Fruit fly (Drosophila melanogaster): ENCODE measurements around the gene CG34437.

CG34437 gene

DNA sequence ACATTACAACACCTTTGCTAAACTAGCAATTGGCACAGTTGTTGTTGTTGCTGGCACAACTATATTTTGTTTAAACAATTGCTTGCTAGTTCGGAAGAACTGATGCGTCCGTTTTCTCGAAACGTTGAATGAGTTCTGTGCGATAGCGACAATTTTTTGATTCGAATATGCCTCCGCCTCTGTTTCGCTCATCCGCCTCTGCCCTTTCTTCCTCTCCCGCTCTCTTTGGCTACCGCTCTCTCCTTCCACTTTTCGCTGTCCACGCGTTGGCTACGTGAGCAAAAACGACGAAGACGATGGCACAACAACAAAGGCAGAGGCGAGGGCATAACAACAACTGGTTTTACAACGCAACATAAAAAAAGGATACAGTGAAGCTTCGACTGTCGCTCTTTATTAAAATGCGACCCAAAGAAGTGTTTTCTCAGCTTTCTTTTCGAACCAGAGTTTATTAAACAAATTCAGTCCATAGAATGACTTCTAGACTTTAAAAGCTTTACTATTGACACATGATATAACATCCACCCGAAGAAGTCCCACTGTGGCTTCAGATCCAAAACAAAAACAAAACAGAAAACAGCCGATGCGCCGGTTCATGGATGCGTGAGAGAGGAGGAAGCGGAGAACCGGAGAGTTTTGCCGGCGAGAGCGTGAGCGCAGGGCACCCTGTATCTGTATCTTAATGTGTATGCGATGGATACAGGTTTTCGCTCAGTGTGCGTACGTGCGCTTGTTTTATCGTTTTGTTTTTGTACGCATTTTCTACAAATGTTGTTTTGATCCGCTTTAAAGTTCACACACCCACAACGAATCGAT is 42.8 kb downstream of the CG34437 start (continued):
- no peak for TF ChIP-seq CG3726 (GFP tag; IDR thresholded peaks at IDR 0.05)
- TF ChIP-seq Chrac-16 (GFP tag; optimal IDR thresholded peaks at IDR 0.05), result peak; percentile 100
- peak; percentile 99 for TF ChIP-seq CG10654 (GFP tag; optimal IDR thresholded peaks at IDR 0.05)
- TF ChIP-seq ato (GFP tag; IDR thresholded peaks at IDR 0.05; ENCODE audit: partially characterized antibody), result no peak
- TF ChIP-seq Bdp1 (GFP tag; optimal IDR thresholded peaks at IDR 0.05), result peak; percentile 96
- peak; percentile 99 for TF ChIP-seq pnt (GFP tag; optimal IDR thresholded peaks at IDR 0.05)
- TF ChIP-seq tgo (GFP tag; IDR thresholded peaks at IDR 0.05), result no peak
- no peak for TF ChIP-seq B-H1 (GFP tag; IDR thresholded peaks at IDR 0.05)
- peak in 1 of 3 experiments; percentile 99 for TF ChIP-seq lola (GFP tag; optimal IDR thresholded peaks at IDR 0.05)
- no peak for TF ChIP-seq Ptx1 (GFP tag; IDR thresholded peaks at IDR 0.05)
- peak; percentile 99 for TF ChIP-seq p53 (GFP tag; optimal IDR thresholded peaks at IDR 0.05)
- no peak for TF ChIP-seq HLHmδ (GFP tag; optimal IDR thresholded peaks at IDR 0.05)
- TF ChIP-seq ranshi (GFP tag; IDR thresholded peaks at IDR 0.05), result no peak
- TF ChIP-seq Ets65A (GFP tag), result peak; percentile 100
- peak; percentile 99 for TF ChIP-seq pb (GFP tag; optimal IDR thresholded peaks at IDR 0.05)
- TF ChIP-seq unpg (GFP tag; optimal IDR thresholded peaks at IDR 0.05), result peak; percentile 99
- peak; percentile 97 for TF ChIP-seq CG33557 (GFP tag; optimal IDR thresholded peaks at IDR 0.05)
- no peak for TF ChIP-seq Drgx (GFP tag; IDR thresholded peaks at IDR 0.05)
- peak in 1 of 2 experiments; percentile 70 for TF ChIP-seq Dfd (GFP tag; optimal IDR thresholded peaks at IDR 0.05)
- TF ChIP-seq gfzf (GFP tag; optimal IDR thresholded peaks at IDR 0.05), result peak; percentile 46
- TF ChIP-seq CG11247 (GFP tag; IDR thresholded peaks at IDR 0.05), result no peak
- no peak for TF ChIP-seq hb (GFP tag; IDR thresholded peaks at IDR 0.05; ENCODE audit: partially characterized antibody)
- peak; percentile 96 for TF ChIP-seq kni (GFP tag; optimal IDR thresholded peaks at IDR 0.05)
- peak; percentile 98 for TF ChIP-seq CG10979 (tag; optimal IDR thresholded peaks at IDR 0.05)
- TF ChIP-seq bsh (GFP tag; optimal IDR thresholded peaks at IDR 0.05), result peak; percentile 99 to 100
- no peak for TF ChIP-seq Lpt (GFP tag; optimal IDR thresholded peaks at IDR 0.05)
- TF ChIP-seq luna (GFP tag; optimal IDR thresholded peaks at IDR 0.05), result peak; percentile 99
- TF ChIP-seq Antp (GFP tag; optimal IDR thresholded peaks at IDR 0.05), result peak; percentile 100
- peak; percentile 93 for TF ChIP-seq CG6654 (GFP tag; optimal IDR thresholded peaks at IDR 0.05)
- TF ChIP-seq h (optimal IDR thresholded peaks at IDR 0.05), result no peak
- peak; percentile 99 for TF ChIP-seq emc (GFP tag; optimal IDR thresholded peaks at IDR 0.05)
- TF ChIP-seq CG43689 (GFP tag; IDR thresholded peaks at IDR 0.05), result no peak
- TF ChIP-seq CG1024 (GFP tag; IDR thresholded peaks at IDR 0.05), result no peak
- peak; percentile 100 for TF ChIP-seq az2 (GFP tag; optimal IDR thresholded peaks at IDR 0.05)
- peak; percentile 77 for TF ChIP-seq CTCF (GFP tag; optimal IDR thresholded peaks at IDR 0.05)
- TF ChIP-seq ci (GFP tag; IDR thresholded peaks at IDR 0.05), result no peak
- TF ChIP-seq Dip3 (GFP tag; optimal IDR thresholded peaks at IDR 0.05), result peak; percentile 99
- TF ChIP-seq CG10431 (GFP tag; optimal IDR thresholded peaks at IDR 0.05), result peak; percentile 93
- TF ChIP-seq Rx (GFP tag; IDR thresholded peaks at IDR 0.05), result no peak
- peak; percentile 99 for TF ChIP-seq Mes4 (GFP tag; optimal IDR thresholded peaks at IDR 0.05)
- no peak for TF ChIP-seq Adf1 (GFP tag; IDR thresholded peaks at IDR 0.05)
- TF ChIP-seq CG12071 (GFP tag; optimal IDR thresholded peaks at IDR 0.05), result peak; percentile 99
- TF ChIP-seq Side (GFP tag; optimal IDR thresholded peaks at IDR 0.05), result peak; percentile 100
- TF ChIP-seq CG11695 (GFP tag; IDR thresholded peaks at IDR 0.05), result no peak
- TF ChIP-seq Rfx (GFP tag; IDR thresholded peaks at IDR 0.05), result no peak
- peak; percentile 99 for TF ChIP-seq BtbVII (GFP tag; optimal IDR thresholded peaks at IDR 0.05)
- peak; percentile 100 for TF ChIP-seq Med (GFP tag)
- TF ChIP-seq Xrp1 (GFP tag; IDR thresholded peaks at IDR 0.05), result no peak
- peak; percentile 99 for TF ChIP-seq CG12299 (tag; optimal IDR thresholded peaks at IDR 0.05)
- no peak for TF ChIP-seq Opbp (GFP tag; IDR thresholded peaks at IDR 0.05; ENCODE audit: partially characterized antibody)
- TF ChIP-seq CG10959 (GFP tag; IDR thresholded peaks at IDR 0.05), result no peak

Data from whole organism, embryonic.